Worm (Caenorhabditis elegans): ENCODE measurements around the gene pie-1.

pie-1 gene

ce11 chrIII:12420256-12420655 is 6.4 kb upstream of the pie-1 start:
- TF ChIP-seq madf-6 (GFP tag; IDR thresholded peaks at IDR 0.05): no peak
- peak; percentile 60; the same call in 1 of the 2 replicates for TF ChIP-seq nfyb-1 (GFP tag; IDR thresholded peaks at IDR 0.05)
- no peak for TF ChIP-seq hmg-20 (GFP tag; IDR thresholded peaks at IDR 0.05)

ce11 chrIII:12421708-12422107 is 5.0 kb upstream of the pie-1 start, which contains the start of gene tat-1:
TSS of gene tat-1 (minus strand) at chrIII:12421718.
- peak; percentile 58; the same call in 1 of the 2 replicates for TF ChIP-seq hmg-1.2 (GFP tag; IDR thresholded peaks at IDR 0.05)
- TF ChIP-seq lin-40 (tag; optimal IDR thresholded peaks at IDR 0.05): no peak

ce11 chrIII:12424066-12424465 is 2.6 kb upstream of the pie-1 start:
- no peak for TF ChIP-seq ztf-3 (GFP tag; optimal IDR thresholded peaks at IDR 0.05)
- TF ChIP-seq Y53F4B.3 (GFP tag; IDR thresholded peaks at IDR 0.05): no peak
- no peak for TF ChIP-seq ccch-3 (GFP tag; optimal IDR thresholded peaks at IDR 0.05)
- no peak for TF ChIP-seq tbp1 (GFP tag; optimal IDR thresholded peaks at IDR 0.05)
- TF ChIP-seq ceh-40 (GFP tag; IDR thresholded peaks at IDR 0.05): no peak
- TF ChIP-seq attf-5 (GFP tag; optimal IDR thresholded peaks at IDR 0.05): peak; percentile 51
- TF ChIP-seq madf-10 (tag; optimal IDR thresholded peaks at IDR 0.05): no peak
- no peak for TF ChIP-seq mcd-1 (GFP tag; IDR thresholded peaks at IDR 0.05)
- TF ChIP-seq pha-4 (tag; optimal IDR thresholded peaks at IDR 0.05): peak; percentile 71
- no peak for TF ChIP-seq dpl-1 (GFP tag; optimal IDR thresholded peaks at IDR 0.05)
- no peak for TF ChIP-seq unc-130 (GFP tag; optimal IDR thresholded peaks at IDR 0.05)
- no peak for TF ChIP-seq repo-1 (tag; optimal IDR thresholded peaks at IDR 0.05)
- TF ChIP-seq nhr-80 (tag; optimal IDR thresholded peaks at IDR 0.05): peak; percentile 69
- no peak for TF ChIP-seq madf-8 (GFP tag; conservative IDR thresholded peaks at IDR 0.05)
- no peak for TF ChIP-seq Y67H2A.10 (GFP tag; conservative IDR thresholded peaks at IDR 0.05)
- TF ChIP-seq rpc-1 (optimal IDR thresholded peaks at IDR 0.05): no peak
- TF ChIP-seq rpc-1 (tag; optimal IDR thresholded peaks at IDR 0.05): no peak
- peak; percentile 90 for TF ChIP-seq cebp-1 (GFP tag; IDR thresholded peaks at IDR 0.05)
- peak; percentile 92 for TF ChIP-seq cebp-1 (tag; optimal IDR thresholded peaks at IDR 0.05)
- no peak for TF ChIP-seq him-1 (tag; optimal IDR thresholded peaks at IDR 0.05)
- peak; percentile 20; the same call in 1 of the 2 replicates for TF ChIP-seq hmg-1.2 (GFP tag; IDR thresholded peaks at IDR 0.05)
- no peak for TF ChIP-seq F10E7.11 (tag; optimal IDR thresholded peaks at IDR 0.05)
- TF ChIP-seq F39B2.1 (GFP tag; IDR thresholded peaks at IDR 0.05): no peak

- TF ChIP-seq ama-1 (optimal IDR thresholded peaks at IDR 0.05): no peak
- TF ChIP-seq ama-1 (GFP tag; optimal IDR thresholded peaks at IDR 0.05): peak in 1 of 2 experiments; percentile 5
- TF ChIP-seq B0261.1 (tag; optimal IDR thresholded peaks at IDR 0.05): no peak
These were observed 2.0 kb upstream of the pie-1 start for ce11 chrIII:12424663-12425062.

- TF ChIP-seq lin-40 (tag; optimal IDR thresholded peaks at IDR 0.05) (no peak), ama-1 (optimal IDR thresholded peaks at IDR 0.05) (no peak), ama-1 (GFP tag; optimal IDR thresholded peaks at IDR 0.05) (peak in 1 of 2 experiments; percentile 65), dpl-1 (GFP tag; optimal IDR thresholded peaks at IDR 0.05) (peak; percentile 14), sptf-2 (GFP tag; optimal IDR thresholded peaks at IDR 0.05) (no peak)
These were observed 767 bp upstream of the pie-1 start for ce11 chrIII:12425846-12426405.
